Fruit fly (Drosophila melanogaster): ENCODE measurements around the gene crp.

The crp gene

DNA sequence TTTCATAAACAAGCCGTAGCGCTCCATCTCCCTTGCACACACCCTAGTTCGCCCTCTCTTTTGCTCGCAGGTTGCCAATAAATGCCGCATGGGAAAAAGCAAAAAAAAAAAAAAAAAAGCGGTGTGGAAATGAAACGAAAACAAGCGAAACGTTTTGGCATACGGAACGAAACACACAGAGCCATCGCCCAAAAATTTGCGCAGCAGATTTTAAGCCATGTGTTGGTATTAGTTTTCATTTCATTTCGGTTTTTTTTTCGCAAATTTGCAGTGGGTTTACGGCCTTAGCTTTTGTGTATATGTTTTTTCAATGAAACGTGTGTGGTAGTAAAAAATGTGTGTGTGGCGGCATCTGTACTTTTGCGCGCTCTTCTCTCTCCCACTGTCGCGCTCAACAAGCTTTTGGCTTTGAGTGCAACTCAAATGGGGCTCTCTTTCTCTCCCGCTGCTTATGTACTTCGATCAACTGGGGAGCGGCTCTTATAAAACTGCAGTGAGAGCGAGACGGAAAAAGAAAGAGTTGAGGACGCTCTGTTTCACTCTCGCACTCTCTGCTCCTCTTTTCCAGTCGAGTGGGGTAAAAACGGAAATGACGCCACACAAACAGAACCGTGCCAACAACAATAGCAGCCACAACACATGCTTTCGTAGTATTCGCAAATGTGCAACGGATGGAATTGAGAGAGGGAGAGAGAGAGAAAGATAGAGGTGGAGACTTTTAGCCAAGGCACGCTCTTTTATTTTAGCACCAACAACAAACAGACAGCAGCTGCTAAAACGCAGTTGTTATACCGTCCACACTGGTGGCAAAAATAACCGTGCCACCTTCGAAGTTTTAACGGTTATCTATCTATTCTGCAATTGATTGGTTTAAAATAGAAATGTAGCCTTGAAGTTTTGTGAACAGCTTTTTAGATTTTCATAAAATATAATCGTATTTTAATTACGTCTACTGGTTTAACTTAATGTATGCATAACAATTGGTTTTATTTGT is 2.9 kb downstream of the crp start (continued):
- no peak for TF ChIP-seq CG14667 (GFP tag; IDR thresholded peaks at IDR 0.05)
- TF ChIP-seq Drgx (GFP tag; IDR thresholded peaks at IDR 0.05): no peak
- no peak for TF ChIP-seq H2.0 (GFP tag; IDR thresholded peaks at IDR 0.05)
- TF ChIP-seq CG17186 (GFP tag; optimal IDR thresholded peaks at IDR 0.05): no peak
- no peak for TF ChIP-seq CG17328 (GFP tag; IDR thresholded peaks at IDR 0.05)
- TF ChIP-seq grn (GFP tag; optimal IDR thresholded peaks at IDR 0.05): no peak
- no peak for TF ChIP-seq pan (optimal IDR thresholded peaks at IDR 0.05)
- TF ChIP-seq pan (GFP tag; optimal IDR thresholded peaks at IDR 0.05 in 1 of 2, IDR thresholded peaks at IDR 0.05 in 1 of 2): no peak
- no peak for TF ChIP-seq Gsc (GFP tag; IDR thresholded peaks at IDR 0.05)
- TF ChIP-seq ara (GFP tag; IDR thresholded peaks at IDR 0.05): no peak
- no peak for TF ChIP-seq Rfx (GFP tag; IDR thresholded peaks at IDR 0.05)
- TF ChIP-seq CG17568 (GFP tag; optimal IDR thresholded peaks at IDR 0.05): no peak
- TF ChIP-seq vnd (GFP tag; IDR thresholded peaks at IDR 0.05; ENCODE audit: partially characterized antibody): no peak
- no peak for TF ChIP-seq MESR4 (GFP tag; optimal IDR thresholded peaks at IDR 0.05)
- TF ChIP-seq Vsx1 (GFP tag; optimal IDR thresholded peaks at IDR 0.05): peak; percentile 40
- peak; percentile 19 for TF ChIP-seq sug (tag; optimal IDR thresholded peaks at IDR 0.05)
- no peak for TF ChIP-seq da (GFP tag; optimal IDR thresholded peaks at IDR 0.05)
- TF ChIP-seq pho (GFP tag; optimal IDR thresholded peaks at IDR 0.05): peak; percentile 64
- TF ChIP-seq CoRest (tag; optimal IDR thresholded peaks at IDR 0.05): peak; percentile 46
- TF ChIP-seq dmrt11E (tag; optimal IDR thresholded peaks at IDR 0.05): no peak
- no peak for TF ChIP-seq row (GFP tag; IDR thresholded peaks at IDR 0.05)
- TF ChIP-seq CG9932 (GFP tag; IDR thresholded peaks at IDR 0.05): no peak
- TF ChIP-seq CG12659 (GFP tag; optimal IDR thresholded peaks at IDR 0.05): peak; percentile 47
- no peak for TF ChIP-seq Usf (GFP tag; optimal IDR thresholded peaks at IDR 0.05)
- TF ChIP-seq Atf-2 (GFP tag; optimal IDR thresholded peaks at IDR 0.05): peak; percentile 1
- TF ChIP-seq sd (tag; optimal IDR thresholded peaks at IDR 0.05): peak; percentile 41
- TF ChIP-seq fd102C (GFP tag; optimal IDR thresholded peaks at IDR 0.05): no peak
- TF ChIP-seq CG14710 (tag; optimal IDR thresholded peaks at IDR 0.05): no peak
- no peak for TF ChIP-seq ewg (GFP tag; optimal IDR thresholded peaks at IDR 0.05)
- no peak for TF ChIP-seq HLHmδ (GFP tag; optimal IDR thresholded peaks at IDR 0.05)
- no peak for TF ChIP-seq insv (GFP tag; optimal IDR thresholded peaks at IDR 0.05)
- peak; percentile 2 for TF ChIP-seq CG10462 (GFP tag; optimal IDR thresholded peaks at IDR 0.05)
- TF ChIP-seq twi (tag; optimal IDR thresholded peaks at IDR 0.05): peak; percentile 4
- no peak for TF ChIP-seq CG11085 (GFP tag; IDR thresholded peaks at IDR 0.05)
- TF ChIP-seq bigmax (GFP tag; optimal IDR thresholded peaks at IDR 0.05): peak; percentile 44
- no peak for TF ChIP-seq Dref (GFP tag; IDR thresholded peaks at IDR 0.05)
- peak; percentile 63 for TF ChIP-seq yki (optimal IDR thresholded peaks at IDR 0.05)
- no peak for TF ChIP-seq CG13287 (GFP tag; IDR thresholded peaks at IDR 0.05; ENCODE audit: partially characterized antibody)
- no peak for TF ChIP-seq ERR (GFP tag; optimal IDR thresholded peaks at IDR 0.05)
- TF ChIP-seq psq (GFP tag; optimal IDR thresholded peaks at IDR 0.05): no peak
- peak; percentile 40 for TF ChIP-seq CG8281 (tag; optimal IDR thresholded peaks at IDR 0.05)
- TF ChIP-seq zfh1 (GFP tag; IDR thresholded peaks at IDR 0.05): no peak
- no peak for TF ChIP-seq CG16813 (GFP tag; IDR thresholded peaks at IDR 0.05; ENCODE audit: partially characterized antibody)
- TF ChIP-seq scrt (GFP tag; optimal IDR thresholded peaks at IDR 0.05): peak; percentile 70
- no peak for TF ChIP-seq CG43689 (GFP tag; IDR thresholded peaks at IDR 0.05)
- TF ChIP-seq CG18476 (GFP tag; optimal IDR thresholded peaks at IDR 0.05): peak; percentile 25
- TF ChIP-seq hbn (GFP tag; IDR thresholded peaks at IDR 0.05; ENCODE audit: partially characterized antibody): no peak
- peak; percentile 37 for TF ChIP-seq nmo (GFP tag; optimal IDR thresholded peaks at IDR 0.05)
- TF ChIP-seq kni (GFP tag; optimal IDR thresholded peaks at IDR 0.05): peak; percentile 84

Measured in whole organism, embryonic.